Worm (Caenorhabditis elegans) whole organism, mixed stage, embryonic: ENCODE results near the gene F26D2.3.

Experiments
- blmp-1 ChIP-seq: fragments of 150-350 bp; optimal IDR thresholded peaks from 2 replicates; lab custom pipeline; 2014; ENCODE audit warnings: missing biosample characterization, missing genetic modification characterization
- ceh-83 ChIP-seq: fragments of 200-800 bp; sonication (Bioruptor generic); optimal IDR thresholded peaks from 2 replicates; lab custom pipeline; 2018; ENCODE audit warnings: mild to moderate bottlenecking, missing genetic modification characterization, missing compliant biosample characterization
- ces-1 ChIP-seq: fragments of 150-350 bp; optimal IDR thresholded peaks from 2 replicates; lab custom pipeline; 2014; ENCODE audit warnings: missing biosample characterization, missing genetic modification reagents, missing genetic modification characterization
- cnd-1 ChIP-seq: fragments of 200-800 bp; sonication (Bioruptor generic); optimal IDR thresholded peaks from 2 replicates; lab custom pipeline; 2018; ENCODE audit warnings: mild to moderate bottlenecking, missing genetic modification characterization, missing compliant biosample characterization
- elt-3 ChIP-seq: fragments of 150-350 bp; optimal IDR thresholded peaks from 2 replicates; lab custom pipeline; 2014; ENCODE audit warnings: missing biosample characterization, missing genetic modification characterization
- flh-1 ChIP-seq: fragments of 200-800 bp; sonication (Bioruptor generic); optimal IDR thresholded peaks from 2 replicates; lab custom pipeline; 2018; ENCODE audit warnings: mild to moderate bottlenecking, missing genetic modification characterization, moderate library complexity, missing compliant biosample characterization
- ham-2 ChIP-seq: fragments of 200-800 bp; sonication (Bioruptor generic); optimal IDR thresholded peaks from 2 replicates; lab custom pipeline; 2018; ENCODE audit warnings: mild to moderate bottlenecking, missing genetic modification characterization, missing compliant biosample characterization
- lsy-2 ChIP-seq: fragments of 150-350 bp; optimal IDR thresholded peaks from 2 replicates; lab custom pipeline; 2014; ENCODE audit warnings: missing biosample characterization, missing genetic modification characterization
- nhr-237 ChIP-seq: fragments of 150-350 bp; optimal IDR thresholded peaks from 2 replicates; lab custom pipeline; 2014; ENCODE audit warnings: missing biosample characterization, missing genetic modification characterization
- nhr-28 ChIP-seq: fragments of 150-350 bp; optimal IDR thresholded peaks from 2 replicates; lab custom pipeline; 2014; ENCODE audit warnings: missing biosample characterization, missing genetic modification characterization
- nhr-76 ChIP-seq: sonication (generic microtip); optimal IDR thresholded peaks from 2 replicates; lab custom pipeline; 2017; ENCODE audit warnings: missing biosample characterization, missing genetic modification characterization
- snpc-4 ChIP-seq: fragments of 150-350 bp; optimal IDR thresholded peaks from 2 replicates; lab custom pipeline; 2014; ENCODE audit warnings: missing biosample characterization, missing genetic modification characterization
- sptf-1 ChIP-seq: sonication (generic microtip); optimal IDR thresholded peaks from 2 replicates; lab custom pipeline; 2017; ENCODE audit warnings: mild to moderate bottlenecking, missing genetic modification characterization, moderate library complexity, missing compliant biosample characterization
- unc-62 ChIP-seq: fragments of 150-350 bp; optimal IDR thresholded peaks from 2 replicates; lab custom pipeline; 2014; ENCODE audit warnings: missing biosample characterization, missing genetic modification reagents, missing genetic modification characterization

ce11 chrV:16429940-16430339, 22.2 kb downstream of the F26D2.3 start, which contains the start of gene str-73:
- TF ChIP-seq flh-1 (GFP tag; lab: Kevin White, UChicago), result no peak
- no peak for TF ChIP-seq nhr-28 (tag; lab: Kevin White, UChicago)
- no peak for TF ChIP-seq snpc-4 (tag; lab: Kevin White, UChicago)
- no peak for TF ChIP-seq ces-1 (GFP tag; lab: Kevin White, UChicago)
- no peak for TF ChIP-seq ham-2 (GFP tag; lab: Kevin White, UChicago)
- no peak for TF ChIP-seq cnd-1
- TF ChIP-seq lsy-2 (tag; lab: Kevin White, UChicago), result no peak
- no peak for TF ChIP-seq blmp-1 (tag; lab: Kevin White, UChicago)
- TF ChIP-seq nhr-237 (tag; lab: Kevin White, UChicago), result no peak
- no peak for TF ChIP-seq elt-3
- TF ChIP-seq ceh-83 (GFP tag; lab: Kevin White, UChicago), result no peak
- TF ChIP-seq sptf-1 (tag; lab: Kevin White, UChicago), result no peak
- no peak for TF ChIP-seq nhr-76
- no peak for TF ChIP-seq unc-62
